Fruit fly (Drosophila melanogaster): ENCODE measurements around the gene Brd8.

DNA sequence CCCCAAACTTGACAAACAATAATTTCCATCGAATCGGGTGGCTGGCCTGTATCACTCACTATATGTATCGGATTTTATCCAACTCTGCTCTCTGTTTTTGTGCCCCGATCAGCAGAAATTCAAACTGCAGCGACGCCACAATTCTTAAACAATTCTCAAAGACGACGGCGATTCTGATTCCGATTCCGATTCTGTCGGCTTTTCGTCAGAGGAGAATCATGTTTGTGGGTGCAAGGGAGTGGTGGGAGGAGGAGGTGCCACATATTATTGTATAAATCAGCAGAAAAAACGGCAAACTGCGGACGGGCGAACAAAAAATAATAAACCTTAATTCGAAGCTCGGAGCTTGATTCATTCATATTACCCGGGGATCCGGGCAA is 6.8 kb upstream of the Brd8 start:
- no peak for TF ChIP-seq CG10321 (GFP tag; IDR thresholded peaks at IDR 0.05)
- no peak for TF ChIP-seq CG13424 (tag; optimal IDR thresholded peaks at IDR 0.05)
- TF ChIP-seq HLH3B (GFP tag; IDR thresholded peaks at IDR 0.05) = no peak
- TF ChIP-seq dmrt99B (tag; optimal IDR thresholded peaks at IDR 0.05) = no peak
- TF ChIP-seq Doc2 (GFP tag; IDR thresholded peaks at IDR 0.05) = no peak
- no peak for TF ChIP-seq bsh (GFP tag; optimal IDR thresholded peaks at IDR 0.05)
- no peak for TF ChIP-seq CG30431 (GFP tag; optimal IDR thresholded peaks at IDR 0.05)
